Worm (Caenorhabditis elegans) whole organism, L4/young adult: ENCODE measurements around the gene tin-9.1.

Experiments used
- W03F9.2 ChIP-seq: fragments of 150-350 bp; optimal IDR thresholded peaks from 2 replicates; lab custom pipeline; 2014; ENCODE audit warnings: missing biosample characterization, missing genetic modification characterization
- dao-5 ChIP-seq: sonication (generic microtip); optimal IDR thresholded peaks from 2 replicates; lab custom pipeline; 2016; ENCODE audit warnings: missing genotype, missing genetic modification characterization, moderate library complexity, missing compliant biosample characterization
- him-1 ChIP-seq: sonication (generic microtip); optimal IDR thresholded peaks from 2 replicates; lab custom pipeline; 2016; ENCODE audit warnings: missing genotype, missing genetic modification reagents, missing genetic modification characterization, missing compliant biosample characterization

ce11 chrIV:7075063-7075462, 30.7 kb upstream of the tin-9.1 start, which contains the start of gene srg-50:
- TF ChIP-seq him-1 (tag; lab: Kevin White, UChicago) (no peak), dao-5 (tag; lab: Kevin White, UChicago) (no peak), W03F9.2 (tag; lab: Kevin White, UChicago) (no peak)
